Worm (Caenorhabditis elegans): ENCODE measurements around the gene mrps-9.

ce11 chrIII:8299734-8300133 is 33.9 kb downstream of the mrps-9 start:
- TF ChIP-seq lin-11 (tag; optimal IDR thresholded peaks at IDR 0.05) (no peak), elt-1 (tag; optimal IDR thresholded peaks at IDR 0.05) (no peak), egl-27 (tag; optimal IDR thresholded peaks at IDR 0.05) (no peak), mab-5 (tag; optimal IDR thresholded peaks at IDR 0.05) (no peak), ztf-11 (tag; optimal IDR thresholded peaks at IDR 0.05) (no peak), aly-2 (tag; optimal IDR thresholded peaks at IDR 0.05) (no peak)
